Worm (Caenorhabditis elegans): ENCODE measurements around the gene ZK822.9.

ce11 chrIV:11908733-11909132 is 7.0 kb upstream of the ZK822.9 start:
- TF ChIP-seq elt-1 (tag; optimal IDR thresholded peaks at IDR 0.05) (peak; percentile 24), sea-2 (GFP tag; optimal IDR thresholded peaks at IDR 0.05) (no peak), skn-1 (tag; optimal IDR thresholded peaks at IDR 0.05) (no peak), lin-39 (tag; optimal IDR thresholded peaks at IDR 0.05) (no peak), nhr-76 (tag; optimal IDR thresholded peaks at IDR 0.05) (no peak), nhr-237 (tag; optimal IDR thresholded peaks at IDR 0.05) (no peak), ceh-82 (tag; optimal IDR thresholded peaks at IDR 0.05) (no peak), zag-1 (tag; optimal IDR thresholded peaks at IDR 0.05) (no peak), egl-5 (tag; optimal IDR thresholded peaks at IDR 0.05) (no peak), fkh-10 (GFP tag; optimal IDR thresholded peaks at IDR 0.05) (no peak)

Measured in whole organism, L3 larva.